Fruit fly (Drosophila melanogaster) whole organism, adult: ENCODE measurements around the gene Mct1.

Experiments
- CG11617 ChIP-seq: fragments of 200-800 bp; sonication (Bioruptor generic); optimal IDR thresholded peaks from 2 replicates; lab custom pipeline; 2017; ENCODE audit warnings: mild to moderate bottlenecking, missing biosample characterization, missing genetic modification reagents, missing genetic modification characterization
- CG12768 ChIP-seq: fragments of 200-800 bp; sonication (Bioruptor generic); optimal IDR thresholded peaks from 2 replicates; lab custom pipeline; 2017; ENCODE audit warnings: missing biosample characterization, missing genetic modification characterization, mild to moderate bottlenecking, moderate library complexity, missing genetic modification reagents
- CG14711 ChIP-seq: fragments of 200-800 bp; sonication (Bioruptor generic); optimal IDR thresholded peaks from 2 replicates; lab custom pipeline; 2018; ENCODE audit warnings: missing biosample characterization, mild to moderate bottlenecking, missing genetic modification characterization, moderate library complexity
- CG1620 ChIP-seq: fragments of 200-800 bp; sonication (Bioruptor generic); optimal IDR thresholded peaks from 2 replicates; lab custom pipeline; 2016; ENCODE audit warnings: missing biosample characterization, missing genetic modification characterization
- CG33017 ChIP-seq: fragments of 200-800 bp; sonication (Bioruptor generic); optimal IDR thresholded peaks from 2 replicates; lab custom pipeline; 2018; ENCODE audit warnings: missing biosample characterization, mild to moderate bottlenecking, missing genetic modification characterization, moderate library complexity
- CG5204 ChIP-seq: fragments of 200-800 bp; sonication (Bioruptor generic); optimal IDR thresholded peaks from 2 replicates; lab custom pipeline; 2016; ENCODE audit warnings: missing biosample characterization, missing genetic modification characterization
- CG7045 ChIP-seq: fragments of 200-800 bp; sonication (Bioruptor generic); optimal IDR thresholded peaks from 2 replicates; lab custom pipeline; 2017; ENCODE audit warnings: missing biosample characterization, mild to moderate bottlenecking, missing genetic modification characterization
- CG7101 ChIP-seq: fragments of 200-800 bp; sonication (Bioruptor generic); optimal IDR thresholded peaks from 2 replicates; lab custom pipeline; 2018; ENCODE audit warnings: missing biosample characterization, mild to moderate bottlenecking, missing genetic modification characterization, moderate library complexity
- Clk ChIP-seq: fragments of 200-800 bp; sonication (Bioruptor generic); optimal IDR thresholded peaks from 2 replicates; lab custom pipeline; 2017; ENCODE audit warnings: missing biosample characterization, missing genetic modification characterization
- Crg-1 ChIP-seq: fragments of 200-800 bp; sonication (Bioruptor generic); optimal IDR thresholded peaks from 2 replicates; lab custom pipeline; 2016; ENCODE audit warnings: missing biosample characterization, missing genetic modification characterization
- Hr96 ChIP-seq: fragments of 200-800 bp; sonication (Bioruptor generic); optimal IDR thresholded peaks from 2 replicates; lab custom pipeline; 2016; ENCODE audit warnings: missing biosample characterization, missing genetic modification characterization
- Mnt ChIP-seq: fragments of 200-800 bp; sonication (Bioruptor generic); optimal IDR thresholded peaks from 2 replicates; lab custom pipeline; 2016; ENCODE audit warnings: missing biosample characterization, mild to moderate bottlenecking, missing genetic modification characterization
- bab1 ChIP-seq: fragments of 200-800 bp; sonication (Bioruptor generic); optimal IDR thresholded peaks from 3 replicates; lab custom pipeline; 2019; ENCODE audit warnings: missing biosample characterization, mild to moderate bottlenecking, missing genetic modification characterization, moderate library complexity
- cic ChIP-seq: fragments of 200-800 bp; sonication (Bioruptor generic); optimal IDR thresholded peaks from 2 replicates; lab custom pipeline; 2017; ENCODE audit warnings: missing biosample characterization, mild to moderate bottlenecking, missing genetic modification characterization, moderate library complexity
- cnc ChIP-seq, 2 experiments: fragments of >200 bp; optimal IDR thresholded peaks; 2 replicates each; lab custom pipeline; 2017
- kay ChIP-seq: fragments of 200-800 bp; sonication (Bioruptor generic); peaks from one replicate; lab custom pipeline; 2016; ENCODE audit warnings: missing biosample characterization, missing genetic modification characterization, borderline replicate concordance
- ovo ChIP-seq: fragments of 200-800 bp; sonication (Bioruptor generic); optimal IDR thresholded peaks from 2 replicates; lab custom pipeline; 2016; ENCODE audit warnings: missing biosample characterization, missing genetic modification characterization
- pad ChIP-seq: fragments of 200-800 bp; sonication (Bioruptor generic); optimal IDR thresholded peaks from 3 replicates; lab custom pipeline; 2017; ENCODE audit warnings: missing biosample characterization, missing genetic modification characterization, mild to moderate bottlenecking, moderate library complexity, missing genetic modification reagents
- tj ChIP-seq: fragments of 200-800 bp; sonication (Bioruptor generic); optimal IDR thresholded peaks from 3 replicates; lab custom pipeline; 2017; ENCODE audit warnings: missing biosample characterization, mild to moderate bottlenecking, missing genetic modification characterization, moderate library complexity
- toe ChIP-seq: fragments of 200-800 bp; sonication (Bioruptor generic); optimal IDR thresholded peaks from 2 replicates; lab custom pipeline; 2016; ENCODE audit warnings: missing biosample characterization, missing genetic modification characterization

The Mct1 gene

dm6 chrX:2219899-2220298, 30.9 kb downstream of the Mct1 start:
- TF ChIP-seq Mnt = no peak
- TF ChIP-seq CG33017 (tag; lab: Kevin White, UChicago) = no peak
- no peak for TF ChIP-seq CG11617 (GFP tag; lab: Kevin White, UChicago)
- TF ChIP-seq Hr96 (GFP tag; lab: Kevin White, UChicago) = no peak
- TF ChIP-seq Crg-1 (GFP tag; lab: Kevin White, UChicago) = no peak
- TF ChIP-seq toe (GFP tag; lab: Kevin White, UChicago) = no peak
- TF ChIP-seq CG5204 (GFP tag; lab: Kevin White, UChicago) = no peak
- no peak for TF ChIP-seq cic
- TF ChIP-seq cnc (optimal IDR thresholded peaks at IDR 0.05; lab: Kevin White, UChicago) = no peak
- TF ChIP-seq bab1 = no peak
- TF ChIP-seq CG7045 (GFP tag; lab: Kevin White, UChicago) = no peak
- no peak for TF ChIP-seq tj (GFP tag; lab: Kevin White, UChicago)
- TF ChIP-seq CG14711 (tag; lab: Kevin White, UChicago) = no peak
- TF ChIP-seq CG7101 (tag; lab: Kevin White, UChicago) = no peak
- TF ChIP-seq CG1620 (GFP tag; lab: Kevin White, UChicago) = no peak
- no peak for TF ChIP-seq Clk
- no peak for TF ChIP-seq ovo (GFP tag; lab: Kevin White, UChicago)
- TF ChIP-seq kay (GFP tag; lab: Kevin White, UChicago) = no peak
- TF ChIP-seq pad = no peak

- TF ChIP-seq CG1620 (GFP tag; lab: Kevin White, UChicago) (no peak), ovo (GFP tag; lab: Kevin White, UChicago) (no peak), pad (no peak), Hr96 (GFP tag; lab: Kevin White, UChicago) (no peak), CG14711 (tag; lab: Kevin White, UChicago) (no peak), CG33017 (tag; lab: Kevin White, UChicago) (no peak), Crg-1 (GFP tag; lab: Kevin White, UChicago) (no peak), cic (no peak), CG7101 (tag; lab: Kevin White, UChicago) (no peak), Mnt (no peak), CG11617 (GFP tag; lab: Kevin White, UChicago) (no peak), Clk (no peak), tj (GFP tag; lab: Kevin White, UChicago) (no peak), cnc (optimal IDR thresholded peaks at IDR 0.05; lab: Kevin White, UChicago) (no peak), CG7045 (GFP tag; lab: Kevin White, UChicago) (no peak), CG12768 (GFP tag; lab: Kevin White, UChicago) (no peak)
These were observed 32.6 kb downstream of the Mct1 start for dm6 chrX:2221598-2221997.

- TF ChIP-seq CG33017 (tag; lab: Kevin White, UChicago) = peak; percentile 74
- TF ChIP-seq cnc (optimal IDR thresholded peaks at IDR 0.05; lab: Kevin White, UChicago) = no peak
- peak; percentile 89 for TF ChIP-seq CG14711 (tag; lab: Kevin White, UChicago)
- peak; percentile 41 for TF ChIP-seq ovo (GFP tag; lab: Kevin White, UChicago)
- peak; percentile 90 for TF ChIP-seq toe (GFP tag; lab: Kevin White, UChicago)
- peak; percentile 92 for TF ChIP-seq pad
- TF ChIP-seq tj (GFP tag; lab: Kevin White, UChicago) = peak; percentile 86
- peak; percentile 87 for TF ChIP-seq Mnt
- TF ChIP-seq CG5204 (GFP tag; lab: Kevin White, UChicago) = no peak
- peak; percentile 91 for TF ChIP-seq CG11617 (GFP tag; lab: Kevin White, UChicago)
- TF ChIP-seq Clk = peak; percentile 81
- TF ChIP-seq bab1 = peak; percentile 97
- TF ChIP-seq CG12768 (GFP tag; lab: Kevin White, UChicago) = peak; percentile 89
- peak; percentile 96 for TF ChIP-seq CG1620 (GFP tag; lab: Kevin White, UChicago)
- TF ChIP-seq CG7101 (tag; lab: Kevin White, UChicago) = peak; percentile 92
- peak; percentile 96 for TF ChIP-seq Hr96 (GFP tag; lab: Kevin White, UChicago)
- TF ChIP-seq kay (GFP tag; lab: Kevin White, UChicago) = no peak
- TF ChIP-seq Crg-1 (GFP tag; lab: Kevin White, UChicago) = peak; percentile 74
- TF ChIP-seq CG7045 (GFP tag; lab: Kevin White, UChicago) = peak; percentile 84
- peak; percentile 82 for TF ChIP-seq cic
These were observed 33.3 kb downstream of the Mct1 start, which contains the start of gene Vinc for dm6 chrX:2222181-2222790. Gene Vinc, minus strand, starts transcription at chrX:2222567.

- no peak for TF ChIP-seq ovo (GFP tag; lab: Kevin White, UChicago)
- TF ChIP-seq Clk = no peak
- TF ChIP-seq CG12768 (GFP tag; lab: Kevin White, UChicago) = no peak
- no peak for TF ChIP-seq CG33017 (tag; lab: Kevin White, UChicago)
- TF ChIP-seq CG14711 (tag; lab: Kevin White, UChicago) = no peak
These were observed 34.5 kb downstream of the Mct1 start, which contains the start of gene CG14052 for dm6 chrX:2223454-2223853. Gene CG14052, plus strand, starts transcription at chrX:2223754.

- TF ChIP-seq CG12768 (GFP tag; lab: Kevin White, UChicago) = no peak
- TF ChIP-seq CG5204 (GFP tag; lab: Kevin White, UChicago) = no peak
- no peak for TF ChIP-seq toe (GFP tag; lab: Kevin White, UChicago)
These were observed 36.1 kb downstream of the Mct1 start, which contains the start of gene pcx for dm6 chrX:2225138-2225537. Gene pcx, plus strand, starts transcription at chrX:2225296.

- no peak for TF ChIP-seq cic
- peak; percentile 100 for TF ChIP-seq Mnt
- TF ChIP-seq toe (GFP tag; lab: Kevin White, UChicago) = no peak
- no peak for TF ChIP-seq CG33017 (tag; lab: Kevin White, UChicago)
- TF ChIP-seq CG14711 (tag; lab: Kevin White, UChicago) = no peak
- TF ChIP-seq CG5204 (GFP tag; lab: Kevin White, UChicago) = no peak
- no peak for TF ChIP-seq CG7045 (GFP tag; lab: Kevin White, UChicago)
- TF ChIP-seq Clk = no peak
- no peak for TF ChIP-seq cnc (optimal IDR thresholded peaks at IDR 0.05; lab: Kevin White, UChicago)
- no peak for TF ChIP-seq tj (GFP tag; lab: Kevin White, UChicago)
- TF ChIP-seq ovo (GFP tag; lab: Kevin White, UChicago) = no peak
- TF ChIP-seq CG7101 (tag; lab: Kevin White, UChicago) = no peak
- TF ChIP-seq CG1620 (GFP tag; lab: Kevin White, UChicago) = no peak
- no peak for TF ChIP-seq CG11617 (GFP tag; lab: Kevin White, UChicago)
- TF ChIP-seq pad = no peak
- TF ChIP-seq Hr96 (GFP tag; lab: Kevin White, UChicago) = no peak
- peak; percentile 10 for TF ChIP-seq bab1
- TF ChIP-seq Crg-1 (GFP tag; lab: Kevin White, UChicago) = no peak
These were observed 52.9 kb downstream of the Mct1 start, which contains the start of gene kz for dm6 chrX:2241842-2242241. Gene kz, minus strand, starts transcription at chrX:2242035.
